Fruit fly (Drosophila melanogaster): ENCODE results near the gene Trp1.

Trp1 gene

dm6 chr2L:10049280-10049679 lies 40.1 kb downstream of the Trp1 start, which contains the start of gene CG33301:
TSS of gene CG33301 (plus strand) at chr2L:10049580.
- TF ChIP-seq Jra (GFP tag; optimal IDR thresholded peaks at IDR 0.05), result no peak
- no peak for TF ChIP-seq Sp1 (GFP tag; optimal IDR thresholded peaks at IDR 0.05)
- no peak for TF ChIP-seq Vsx2 (GFP tag; optimal IDR thresholded peaks at IDR 0.05; ENCODE audit: partially characterized antibody)
- TF ChIP-seq OdsH (GFP tag; optimal IDR thresholded peaks at IDR 0.05), result no peak
- no peak for TF ChIP-seq sv (GFP tag; optimal IDR thresholded peaks at IDR 0.05)
- no peak for TF ChIP-seq jim (GFP tag; optimal IDR thresholded peaks at IDR 0.05)
- TF ChIP-seq rgr (GFP tag; optimal IDR thresholded peaks at IDR 0.05), result no peak

dm6 chr2L:10053583-10054263 lies 44.5 kb downstream of the Trp1 start, which contains the start of gene Cpr31A:
TSS of gene Cpr31A (plus strand) at chr2L:10054213.
- TF ChIP-seq Hnf4 (GFP tag; optimal IDR thresholded peaks at IDR 0.05) (no peak), br (GFP tag; optimal IDR thresholded peaks at IDR 0.05) (no peak), Jra (GFP tag; optimal IDR thresholded peaks at IDR 0.05) (no peak), CG9705 (GFP tag; optimal IDR thresholded peaks at IDR 0.05) (no peak), Hr78 (GFP tag; optimal IDR thresholded peaks at IDR 0.05) (no peak), CG32264 (GFP tag; optimal IDR thresholded peaks at IDR 0.05) (no peak), HLH106 (tag; optimal IDR thresholded peaks at IDR 0.05) (no peak)

dm6 chr2L:10056705-10057104 lies 47.5 kb downstream of the Trp1 start, which contains the start of gene Pen:
TSS of gene Pen (plus strand) at chr2L:10056900.
- no peak for TF ChIP-seq Sp1 (GFP tag; optimal IDR thresholded peaks at IDR 0.05)

- peak; percentile 93 for TF ChIP-seq Hr83 (GFP tag; optimal IDR thresholded peaks at IDR 0.05; ENCODE audit: poor library complexity, severe bottlenecking)
- peak; percentile 95 for TF ChIP-seq ey (GFP tag; optimal IDR thresholded peaks at IDR 0.05)
- peak; percentile 69 for TF ChIP-seq Mio (GFP tag; optimal IDR thresholded peaks at IDR 0.05)
- peak; percentile 96 for TF ChIP-seq psq (GFP tag; optimal IDR thresholded peaks at IDR 0.05)
- TF ChIP-seq brk (GFP tag; optimal IDR thresholded peaks at IDR 0.05), result peak; percentile 82
- TF ChIP-seq GATAd (GFP tag; optimal IDR thresholded peaks at IDR 0.05), result peak; percentile 77
- TF ChIP-seq sage (GFP tag; optimal IDR thresholded peaks at IDR 0.05), result peak; percentile 95
- TF ChIP-seq h (GFP tag; optimal IDR thresholded peaks at IDR 0.05), result peak; percentile 96
- TF ChIP-seq dmrt93B (GFP tag; optimal IDR thresholded peaks at IDR 0.05), result peak; percentile 95
- no peak for TF ChIP-seq Dif (GFP tag; optimal IDR thresholded peaks at IDR 0.05; ENCODE audit: partially characterized antibody)
- peak; percentile 79 to 97 for TF ChIP-seq foxo (GFP tag; optimal IDR thresholded peaks at IDR 0.05)
- TF ChIP-seq Myc (optimal IDR thresholded peaks at IDR 0.05), result no peak
- peak; percentile 96 for TF ChIP-seq fru (GFP tag; optimal IDR thresholded peaks at IDR 0.05)
- peak; percentile 95 for TF ChIP-seq OdsH (GFP tag; optimal IDR thresholded peaks at IDR 0.05)
- TF ChIP-seq Abd-B (GFP tag; optimal IDR thresholded peaks at IDR 0.05), result no peak
- TF ChIP-seq CG32264 (GFP tag; optimal IDR thresholded peaks at IDR 0.05), result peak; percentile 91
- TF ChIP-seq HLH106 (tag; optimal IDR thresholded peaks at IDR 0.05), result peak; percentile 98
- peak; percentile 94 for TF ChIP-seq tai (GFP tag; optimal IDR thresholded peaks at IDR 0.05)
- no peak for TF ChIP-seq dl (GFP tag; optimal IDR thresholded peaks at IDR 0.05; ENCODE audit: insufficient read depth in 1 of 2, partially characterized antibody in 2 of 2)
- TF ChIP-seq CG9705 (GFP tag; optimal IDR thresholded peaks at IDR 0.05), result peak; percentile 92
- peak; percentile 91 for TF ChIP-seq woc (GFP tag; optimal IDR thresholded peaks at IDR 0.05)
- TF ChIP-seq Vsx2 (GFP tag; optimal IDR thresholded peaks at IDR 0.05; ENCODE audit: partially characterized antibody), result no peak
- TF ChIP-seq Hr78 (GFP tag; optimal IDR thresholded peaks at IDR 0.05), result no peak
- TF ChIP-seq Jra (GFP tag; optimal IDR thresholded peaks at IDR 0.05), result peak; percentile 87
- TF ChIP-seq usp (GFP tag; optimal IDR thresholded peaks at IDR 0.05), result no peak
- peak; percentile 96 for TF ChIP-seq br (GFP tag; optimal IDR thresholded peaks at IDR 0.05)
- TF ChIP-seq CrebA (GFP tag; optimal IDR thresholded peaks at IDR 0.05; ENCODE audit: borderline replicate concordance), result peak; percentile 83
- TF ChIP-seq pan (optimal IDR thresholded peaks at IDR 0.05), result no peak
- peak; percentile 61 for TF ChIP-seq Rel (GFP tag; optimal IDR thresholded peaks at IDR 0.05)
- TF ChIP-seq Rel (tag; optimal IDR thresholded peaks at IDR 0.05), result peak; percentile 83
- TF ChIP-seq Sp1 (GFP tag; optimal IDR thresholded peaks at IDR 0.05), result peak; percentile 95
- no peak for TF ChIP-seq N (GFP tag; optimal IDR thresholded peaks at IDR 0.05)
- TF ChIP-seq dsf (GFP tag; optimal IDR thresholded peaks at IDR 0.05; ENCODE audit: borderline replicate concordance), result peak; percentile 85
- no peak for TF ChIP-seq Dfd (GFP tag; optimal IDR thresholded peaks at IDR 0.05)
- no peak for TF ChIP-seq sv (GFP tag; optimal IDR thresholded peaks at IDR 0.05)
- TF ChIP-seq jim (GFP tag; optimal IDR thresholded peaks at IDR 0.05), result peak; percentile 38
- TF ChIP-seq Hnf4 (GFP tag; optimal IDR thresholded peaks at IDR 0.05), result peak; percentile 94
- TF ChIP-seq rgr (GFP tag; optimal IDR thresholded peaks at IDR 0.05), result peak; percentile 96
- TF ChIP-seq lola (GFP tag; optimal IDR thresholded peaks at IDR 0.05), result no peak
Measured at dm6 chr2L:10057236-10057635, 48.1 kb downstream of the Trp1 start.

All from whole organism, wandering third instar larva.